Fruit fly (Drosophila melanogaster): ENCODE measurements around the gene plum.
A peak's percentile ranks its signal among the peaks of the same experiment; 100 is the strongest.

dm6 chr3R:26556544-26557346, 21.7 kb upstream of the plum start:
- no peak for TF ChIP-seq toe (GFP tag; optimal IDR thresholded peaks at IDR 0.05)
- no peak for TF ChIP-seq tj (GFP tag; optimal IDR thresholded peaks at IDR 0.05)
- no peak for TF ChIP-seq Clk (GFP tag; optimal IDR thresholded peaks at IDR 0.05)
- TF ChIP-seq CG5204 (GFP tag; optimal IDR thresholded peaks at IDR 0.05) = no peak
- no peak for TF ChIP-seq cnc (optimal IDR thresholded peaks at IDR 0.05)
- TF ChIP-seq kay (GFP tag; ENCODE audit: borderline replicate concordance) = peak; percentile 6
- no peak for TF ChIP-seq Mnt (GFP tag; optimal IDR thresholded peaks at IDR 0.05)
- no peak for TF ChIP-seq Hr96 (GFP tag; optimal IDR thresholded peaks at IDR 0.05)
- no peak for TF ChIP-seq CG7101 (tag; optimal IDR thresholded peaks at IDR 0.05)
- TF ChIP-seq CG11617 (GFP tag; optimal IDR thresholded peaks at IDR 0.05) = no peak
- TF ChIP-seq CG12768 (GFP tag; optimal IDR thresholded peaks at IDR 0.05) = no peak
- TF ChIP-seq ovo (GFP tag; optimal IDR thresholded peaks at IDR 0.05) = no peak
- TF ChIP-seq CG7045 (GFP tag; optimal IDR thresholded peaks at IDR 0.05) = no peak

Measured in whole organism, adult.